Worm (Caenorhabditis elegans) whole organism, L1 larva: ENCODE results near the gene srlf-10.
A peak's percentile ranks its signal among the peaks of the same experiment; 100 is the strongest.

ENCODE experiments used
- C34B4.2 ChIP-seq: sonication (generic microtip); optimal IDR thresholded peaks from 2 replicates; lab custom pipeline; 2017; ENCODE audit warnings: mild to moderate bottlenecking, missing genetic modification characterization, missing compliant biosample characterization
- F16B12.6 ChIP-seq: fragments of 150-350 bp; optimal IDR thresholded peaks from 2 replicates; lab custom pipeline; 2014; ENCODE audit warnings: missing biosample characterization, missing genetic modification characterization
- Y116A8C.19 ChIP-seq: sonication (generic microtip); optimal IDR thresholded peaks from 2 replicates; lab custom pipeline; 2016; ENCODE audit warnings: missing compliant biosample characterization, missing genetic modification characterization, borderline replicate concordance
- alr-1 ChIP-seq: fragments of 200-800 bp; sonication (Bioruptor generic); optimal IDR thresholded peaks from 2 replicates; lab custom pipeline; 2018; ENCODE audit warnings: borderline replicate concordance, mild to moderate bottlenecking, missing genetic modification characterization, missing compliant biosample characterization
- ama-1 ChIP-seq: fragments of 150-350 bp; optimal IDR thresholded peaks from 2 replicates; lab custom pipeline; 2014
- blmp-1 ChIP-seq: fragments of 150-350 bp; optimal IDR thresholded peaks from 2 replicates; lab custom pipeline; 2014; ENCODE audit warnings: missing biosample characterization, missing genetic modification characterization
- ceh-8 ChIP-seq: fragments of 200-800 bp; sonication (Bioruptor generic); optimal IDR thresholded peaks from 2 replicates; lab custom pipeline; 2018; ENCODE audit warnings: mild to moderate bottlenecking, missing genetic modification characterization, moderate library complexity, missing compliant biosample characterization
- ceh-82 ChIP-seq, 3 experiments: fragments of 150-350 bp in 1 of 3; sonication (generic microtip) in 2 of 3; optimal IDR thresholded peaks; 2 replicates each; lab custom pipeline; 2014 to 2017; ENCODE audit warnings: missing biosample characterization in 3 of 3, missing genetic modification characterization in 3 of 3
- ceh-90 ChIP-seq: sonication (generic microtip); optimal IDR thresholded peaks from 2 replicates; lab custom pipeline; 2016; ENCODE audit warnings: missing genetic modification characterization, missing compliant biosample characterization
- dpl-1 ChIP-seq, 3 experiments: fragments of 150-350 bp in 2 of 3; sonication (generic microtip) in 1 of 3; optimal IDR thresholded peaks; 2 replicates each; lab custom pipeline; 2014 to 2017; ENCODE audit warnings: missing biosample characterization in 3 of 3, missing genetic modification characterization in 3 of 3, missing genetic modification reagents in 3 of 3
- efl-1 ChIP-seq, 4 experiments: fragments of 150-350 bp; optimal IDR thresholded peaks in 3 of 4; peaks in 1 of 4; 1 replicate in 1 of 4; 2 replicates in 3 of 4; lab custom pipeline; 2014; ENCODE audit warnings: missing biosample characterization in 2 of 4, missing genetic modification characterization in 2 of 4, missing genetic modification reagents in 2 of 4
- elt-2 ChIP-seq: sonication (generic microtip); optimal IDR thresholded peaks from 2 replicates; lab custom pipeline; 2016; ENCODE audit warnings: missing genetic modification characterization, mild to moderate bottlenecking, inconsistent platforms, missing compliant biosample characterization, missing genetic modification reagents
- ets-5 ChIP-seq: fragments of 200-800 bp; sonication (Bioruptor generic); IDR thresholded peaks from 2 replicates; pipeline ENCODE4 v1.3.6; 2022; ENCODE audit warnings: missing genetic modification characterization, missing compliant biosample characterization
- fkh-10 ChIP-seq: sonication (generic microtip); optimal IDR thresholded peaks from 2 replicates; lab custom pipeline; 2017; ENCODE audit warnings: missing biosample characterization, missing genetic modification reagents, missing genetic modification characterization
- fkh-4 ChIP-seq: sonication (generic microtip); optimal IDR thresholded peaks from 2 replicates; lab custom pipeline; 2016; ENCODE audit warnings: missing compliant biosample characterization, missing genetic modification characterization, borderline replicate concordance
- fkh-8 ChIP-seq: sonication (generic microtip); optimal IDR thresholded peaks from 2 replicates; lab custom pipeline; 2016; ENCODE audit warnings: mild to moderate bottlenecking, missing genetic modification characterization, missing compliant biosample characterization
- grh-1 ChIP-seq: fragments of 200-800 bp; sonication (Bioruptor generic); IDR thresholded peaks from 2 replicates; pipeline ENCODE4 v1.3.6; 2022; ENCODE audit warnings: missing genetic modification reagents, missing genetic modification characterization, missing compliant biosample characterization
- lin-15B ChIP-seq: fragments of 150-350 bp; sonication (generic microtip); optimal IDR thresholded peaks from 3 replicates; lab custom pipeline; 2014; ENCODE audit warnings: missing biosample characterization, missing genetic modification characterization
- lin-35 ChIP-seq, 2 experiments: fragments of 150-350 bp; optimal IDR thresholded peaks; 2 replicates each; lab custom pipeline; 2014; ENCODE audit warnings: missing biosample characterization in 2 of 2, missing genetic modification characterization in 2 of 2, missing genetic modification reagents in 2 of 2
- lin-39 ChIP-seq: fragments of 150-350 bp; optimal IDR thresholded peaks from 2 replicates; lab custom pipeline; 2014; ENCODE audit warnings: missing biosample characterization, missing genetic modification reagents, missing genetic modification characterization
- lsy-2 ChIP-seq, 2 experiments: fragments of 150-350 bp; optimal IDR thresholded peaks; 2 replicates each; lab custom pipeline; 2014; ENCODE audit warnings: missing biosample characterization in 2 of 2, missing genetic modification characterization in 2 of 2
- mab-9 ChIP-seq: fragments of 200-800 bp; sonication (Bioruptor generic); IDR thresholded peaks from 2 replicates; pipeline ENCODE4 v1.3.6; 2022; ENCODE audit warnings: missing genetic modification reagents, missing genetic modification characterization, missing compliant biosample characterization
- mef-2 ChIP-seq: fragments of 150-350 bp; optimal IDR thresholded peaks from 2 replicates; lab custom pipeline; 2014; ENCODE audit warnings: missing biosample characterization, missing genetic modification characterization
- mep-1 ChIP-seq: fragments of 150-350 bp; optimal IDR thresholded peaks from 2 replicates; lab custom pipeline; 2014; ENCODE audit warnings: missing biosample characterization, missing genetic modification characterization
- nhr-20 ChIP-seq: sonication (generic microtip); optimal IDR thresholded peaks from 2 replicates; lab custom pipeline; 2016; ENCODE audit warnings: mild to moderate bottlenecking, missing genetic modification characterization, missing compliant biosample characterization
- nhr-237 ChIP-seq: fragments of 150-350 bp; optimal IDR thresholded peaks from 2 replicates; lab custom pipeline; 2014; ENCODE audit warnings: missing biosample characterization, missing genetic modification characterization
- nhr-47 ChIP-seq: sonication (generic microtip); optimal IDR thresholded peaks from 2 replicates; lab custom pipeline; 2016; ENCODE audit warnings: mild to moderate bottlenecking, missing genetic modification characterization, moderate library complexity, missing compliant biosample characterization
- nhr-71 ChIP-seq: sonication (generic microtip); optimal IDR thresholded peaks from 2 replicates; lab custom pipeline; 2016; ENCODE audit warnings: mild to moderate bottlenecking, missing genetic modification characterization, moderate library complexity, missing compliant biosample characterization
- nhr-77 ChIP-seq: fragments of 150-350 bp; optimal IDR thresholded peaks from 2 replicates; lab custom pipeline; 2014; ENCODE audit warnings: missing biosample characterization, missing genetic modification characterization
- pag-3 ChIP-seq: sonication (generic microtip); optimal IDR thresholded peaks from 2 replicates; lab custom pipeline; 2017; ENCODE audit warnings: missing genetic modification characterization, mild to moderate bottlenecking, missing compliant biosample characterization, antibody characterized with exemption, borderline replicate concordance; ENCODE audit not compliant: insufficient read depth
- skn-1 ChIP-seq: fragments of 150-350 bp; optimal IDR thresholded peaks from 2 replicates; lab custom pipeline; 2014; ENCODE audit warnings: missing biosample characterization, missing genetic modification characterization
- snu-23 ChIP-seq: sonication (generic microtip); optimal IDR thresholded peaks from 2 replicates; lab custom pipeline; 2016; ENCODE audit warnings: missing genetic modification characterization, missing compliant biosample characterization
- sox-4 ChIP-seq: sonication (generic microtip); optimal IDR thresholded peaks from 2 replicates; lab custom pipeline; 2016; ENCODE audit warnings: missing genetic modification characterization, missing compliant biosample characterization
- sup-37 ChIP-seq: fragments of 200-800 bp; sonication (Bioruptor generic); optimal IDR thresholded peaks from 2 replicates; lab custom pipeline; 2018; ENCODE audit warnings: mild to moderate bottlenecking, missing genetic modification characterization, missing compliant biosample characterization
- swsn-7 ChIP-seq: sonication (generic microtip); optimal IDR thresholded peaks from 2 replicates; lab custom pipeline; 2016; ENCODE audit warnings: missing genetic modification characterization, missing compliant biosample characterization
- unc-62 ChIP-seq: fragments of 150-350 bp; optimal IDR thresholded peaks from 2 replicates; lab custom pipeline; 2014; ENCODE audit warnings: missing biosample characterization, missing genetic modification reagents, missing genetic modification characterization
- unc-86 ChIP-seq: sonication (generic microtip); optimal IDR thresholded peaks from 2 replicates; lab custom pipeline; 2016; ENCODE audit warnings: missing genetic modification characterization, missing compliant biosample characterization
- unc-98 ChIP-seq: fragments of 200-800 bp; sonication (Bioruptor generic); IDR thresholded peaks from 2 replicates; pipeline ENCODE4 v1.3.6; 2022; ENCODE audit warnings: missing genetic modification characterization, missing compliant biosample characterization
- vab-15 ChIP-seq: sonication (generic microtip); optimal IDR thresholded peaks from 2 replicates; lab custom pipeline; 2017; ENCODE audit warnings: missing genotype, mild to moderate bottlenecking, missing genetic modification characterization, missing compliant biosample characterization
- xbp-1 ChIP-seq: sonication (generic microtip); optimal IDR thresholded peaks from 2 replicates; lab custom pipeline; 2016; ENCODE audit warnings: missing genetic modification characterization, missing compliant biosample characterization
- zag-1 ChIP-seq: fragments of 150-350 bp; optimal IDR thresholded peaks from 2 replicates; lab custom pipeline; 2014; ENCODE audit warnings: missing biosample characterization, missing genetic modification characterization
- zip-4 ChIP-seq: fragments of 200-800 bp; sonication (Bioruptor generic); optimal IDR thresholded peaks from 2 replicates; lab custom pipeline; 2018; ENCODE audit warnings: mild to moderate bottlenecking, missing genetic modification characterization, moderate library complexity, missing compliant biosample characterization
- ztf-11 ChIP-seq, 2 experiments: sonication (generic microtip); optimal IDR thresholded peaks; 2 replicates each; lab custom pipeline; 2016 to 2017; ENCODE audit warnings: missing genetic modification characterization in 2 of 2, missing biosample characterization in 1 of 2, missing compliant biosample characterization in 1 of 2
- ztf-4 ChIP-seq: fragments of 150-350 bp; optimal IDR thresholded peaks from 2 replicates; lab custom pipeline; 2014; ENCODE audit warnings: missing biosample characterization, missing genetic modification characterization

The srlf-10 gene

ce11 chrIII:13423414-13423813 is 21.4 kb downstream of the srlf-10 start, which contains the start of gene exo-1 (continued):
- TF ChIP-seq nhr-47 (tag; lab: Kevin White, UChicago): peak; percentile 49
- no peak for TF ChIP-seq unc-98 (GFP tag; lab: Robert Waterston, UW)
- no peak for TF ChIP-seq grh-1 (GFP tag; lab: Robert Waterston, UW)
- TF ChIP-seq ztf-4 (tag; lab: Kevin White, UChicago): no peak
- TF ChIP-seq sox-4 (tag; lab: Kevin White, UChicago): no peak
- TF ChIP-seq ets-5 (GFP tag; lab: Robert Waterston, UW): no peak
- peak; percentile 56 for TF ChIP-seq skn-1 (tag; lab: Kevin White, UChicago)
- no peak for TF ChIP-seq mef-2
- no peak for TF ChIP-seq pag-3 (tag; lab: Kevin White, UChicago)
- TF ChIP-seq ceh-82 (tag; optimal IDR thresholded peaks at IDR 0.05; lab: Kevin White, UChicago): peak in 1 of 3 experiments; percentile 37
- TF ChIP-seq C34B4.2: no peak
- peak; percentile 40 to 89 for TF ChIP-seq lsy-2 (tag; optimal IDR thresholded peaks at IDR 0.05; lab: Kevin White, UChicago)
- no peak for TF ChIP-seq lin-39 (tag; lab: Kevin White, UChicago)
- peak; percentile 26 for TF ChIP-seq vab-15 (tag; lab: Kevin White, UChicago)
- TF ChIP-seq dpl-1 (GFP tag; optimal IDR thresholded peaks at IDR 0.05; lab: Kevin White, UChicago): peak; percentile 86 to 91 (median 90)
- no peak for TF ChIP-seq elt-2 (tag; lab: Kevin White, UChicago)
- TF ChIP-seq zag-1 (tag; lab: Kevin White, UChicago): no peak
- TF ChIP-seq unc-62 (GFP tag; lab: Kevin White, UChicago): no peak
- peak; percentile 53 for TF ChIP-seq lin-15B
- no peak for TF ChIP-seq fkh-10 (GFP tag; lab: Kevin White, UChicago)
- TF ChIP-seq snu-23 (GFP tag; lab: Kevin White, UChicago): peak; percentile 63
- no peak for TF ChIP-seq alr-1 (tag; lab: Kevin White, UChicago)

ce11 chrIII:13426036-13426435 is 24.0 kb downstream of the srlf-10 start, which contains the start of gene cope-1:
Gene cope-1, plus strand, starts transcription at chrIII:13426264.
- peak; percentile 43 for TF ChIP-seq nhr-47 (tag; lab: Kevin White, UChicago)
- peak; percentile 27 to 61 (median 53) for TF ChIP-seq dpl-1 (GFP tag; optimal IDR thresholded peaks at IDR 0.05; lab: Kevin White, UChicago)
- TF ChIP-seq nhr-20 (tag; lab: Kevin White, UChicago): no peak
- no peak for TF ChIP-seq C34B4.2
- peak; percentile 81 for TF ChIP-seq F16B12.6 (tag; lab: Kevin White, UChicago)
- peak; percentile 11 for TF ChIP-seq swsn-7 (tag; lab: Kevin White, UChicago)
- TF ChIP-seq snu-23 (GFP tag; lab: Kevin White, UChicago): peak; percentile 44
- TF ChIP-seq Y116A8C.19 (tag; lab: Kevin White, UChicago): no peak
- TF ChIP-seq unc-62 (GFP tag; lab: Kevin White, UChicago): no peak
- peak; percentile 30 for TF ChIP-seq nhr-71
- no peak for TF ChIP-seq unc-86 (tag; lab: Kevin White, UChicago)
- TF ChIP-seq ama-1 (lab: Kevin White, UChicago): no peak
- TF ChIP-seq nhr-237 (tag; lab: Kevin White, UChicago): no peak
- no peak for TF ChIP-seq ceh-8 (GFP tag; lab: Kevin White, UChicago)
- no peak for TF ChIP-seq elt-2 (tag; lab: Kevin White, UChicago)
- TF ChIP-seq ceh-82 (tag; optimal IDR thresholded peaks at IDR 0.05; lab: Kevin White, UChicago): peak in 1 of 3 experiments; percentile 14
- peak; percentile 49 to 55 for TF ChIP-seq lin-35 (GFP tag; optimal IDR thresholded peaks at IDR 0.05; lab: Kevin White, UChicago)
- no peak for TF ChIP-seq fkh-4 (tag; lab: Kevin White, UChicago)
- no peak for TF ChIP-seq zip-4 (GFP tag; lab: Kevin White, UChicago)
- peak; percentile 20 for TF ChIP-seq xbp-1 (tag; lab: Kevin White, UChicago)
- TF ChIP-seq mab-9: no peak
- TF ChIP-seq sup-37: no peak
- no peak for TF ChIP-seq ztf-11 (tag; optimal IDR thresholded peaks at IDR 0.05; lab: Kevin White, UChicago)
- no peak for TF ChIP-seq nhr-77 (tag; lab: Kevin White, UChicago)
- no peak for TF ChIP-seq fkh-8
- TF ChIP-seq blmp-1 (tag; lab: Kevin White, UChicago): peak; percentile 47
- peak; percentile 32 for TF ChIP-seq mep-1 (tag; lab: Kevin White, UChicago)
- TF ChIP-seq efl-1 (optimal IDR thresholded peaks at IDR 0.05; lab: Kevin White, UChicago): peak; percentile 27 to 54
- peak; percentile 61 to 92 for TF ChIP-seq efl-1 (GFP tag; optimal IDR thresholded peaks at IDR 0.05 in 1 of 2; lab: Kevin White, UChicago)
- no peak for TF ChIP-seq ceh-90 (tag; lab: Kevin White, UChicago)
- peak; percentile 22 to 69 for TF ChIP-seq lsy-2 (tag; optimal IDR thresholded peaks at IDR 0.05; lab: Kevin White, UChicago)
- no peak for TF ChIP-seq pag-3 (tag; lab: Kevin White, UChicago)
